Worm (Caenorhabditis elegans) whole organism, midembryonic: ENCODE results near the gene nhr-123.

ENCODE experiments used
- flt-1 ChIP-seq: fragments of 200-800 bp; sonication (Bioruptor generic); IDR thresholded peaks from 2 replicates; pipeline ENCODE4 v1.3.6; 2022; ENCODE audit warnings: missing genetic modification characterization, missing compliant biosample characterization
- klf-2 ChIP-seq: fragments of 200-800 bp; sonication (Bioruptor generic); conservative IDR thresholded peaks from 2 replicates; pipeline ENCODE4 v1.3.6; 2022; ENCODE audit warnings: missing genetic modification reagents, missing genetic modification characterization, missing compliant biosample characterization
- med-1 ChIP-seq: sonication (generic microtip); optimal IDR thresholded peaks from 2 replicates; lab custom pipeline; 2017; ENCODE audit warnings: missing genetic modification characterization, mild to moderate bottlenecking, missing compliant biosample characterization, antibody characterized with exemption, missing genetic modification reagents; ENCODE audit not compliant: insufficient read depth
- ref-1 ChIP-seq: fragments of 200-800 bp; sonication (Bioruptor generic); conservative IDR thresholded peaks from 2 replicates; pipeline ENCODE4 v1.3.6; 2022; ENCODE audit warnings: missing genetic modification reagents, missing genetic modification characterization, missing compliant biosample characterization
- tab-1 ChIP-seq: fragments of 200-800 bp; sonication (Bioruptor generic); IDR thresholded peaks from 2 replicates; pipeline ENCODE4 v1.3.6; 2022; ENCODE audit warnings: missing genetic modification characterization, missing compliant biosample characterization
- ztf-23 ChIP-seq: fragments of 200-800 bp; sonication (Bioruptor generic); IDR thresholded peaks from 2 replicates; pipeline ENCODE4 v1.3.6; 2022; ENCODE audit warnings: missing genetic modification reagents, missing genetic modification characterization, missing compliant biosample characterization

- TF ChIP-seq klf-2 (GFP tag; lab: Robert Waterston, UW) (no peak), med-1 (GFP tag; lab: Kevin White, UChicago) (no peak), ref-1 (GFP tag; lab: Robert Waterston, UW) (no peak), flt-1 (no peak), ztf-23 (GFP tag; lab: Robert Waterston, UW) (no peak), tab-1 (GFP tag; lab: Robert Waterston, UW) (no peak)
These were observed 11.0 kb downstream of the nhr-123 start, which contains the start of gene nhr-202 for ce11 chrV:462263-462662.
